Fruit fly (Drosophila melanogaster) whole organism, embryonic: ENCODE measurements around the gene Rab9.

Experiments used
- Antp ChIP-seq: fragments of 200-800 bp; sonication (Bioruptor generic); optimal IDR thresholded peaks from 3 replicates; lab custom pipeline; 2016; ENCODE audit warnings: missing biosample characterization, missing genetic modification characterization
- Atf-2 ChIP-seq: fragments of 200-800 bp; sonication (Bioruptor generic); optimal IDR thresholded peaks from 2 replicates; lab custom pipeline; 2016; ENCODE audit warnings: missing biosample characterization, missing genetic modification characterization
- Awh ChIP-seq: fragments of 200-800 bp; sonication (Bioruptor generic); IDR thresholded peaks from 2 replicates; pipeline ENCODE4, ENCODE4 v1.3.6; 2022; ENCODE audit warnings: missing biosample characterization, missing genetic modification characterization
- CG1024 ChIP-seq: fragments of 200-800 bp; sonication (Bioruptor generic); IDR thresholded peaks from 2 replicates; pipeline ENCODE4 v1.3.6; 2022; ENCODE audit warnings: missing biosample characterization, missing genetic modification characterization
- CG11723 ChIP-seq: fragments of 200-800 bp; sonication (Bioruptor generic); optimal IDR thresholded peaks from 2 replicates; lab custom pipeline; 2017; ENCODE audit warnings: missing biosample characterization, mild to moderate bottlenecking, missing genetic modification characterization
- CG13296 ChIP-seq: fragments of 200-800 bp; sonication (Bioruptor generic); optimal IDR thresholded peaks from 3 replicates; lab custom pipeline; 2018; ENCODE audit warnings: missing biosample characterization, mild to moderate bottlenecking, missing genetic modification characterization
- CG15696 ChIP-seq: fragments of 200-800 bp; sonication (Bioruptor generic); optimal IDR thresholded peaks from 2 replicates; lab custom pipeline; 2019; ENCODE audit warnings: missing biosample characterization, mild to moderate bottlenecking, missing genetic modification characterization, moderate library complexity
- CG17359 ChIP-seq: fragments of 200-800 bp; sonication (Bioruptor generic); optimal IDR thresholded peaks from 3 replicates; lab custom pipeline; 2018; ENCODE audit warnings: missing biosample characterization, mild to moderate bottlenecking, missing genetic modification characterization, moderate library complexity
- CG17912 ChIP-seq: fragments of 200-800 bp; sonication (Bioruptor generic); optimal IDR thresholded peaks from 2 replicates; lab custom pipeline; 2018; ENCODE audit warnings: missing biosample characterization, mild to moderate bottlenecking, missing genetic modification characterization
- CG18619 ChIP-seq: fragments of 200-800 bp; sonication (Bioruptor generic); optimal IDR thresholded peaks from 3 replicates; lab custom pipeline; 2017; ENCODE audit warnings: missing biosample characterization, mild to moderate bottlenecking, missing genetic modification characterization
- CG6854 ChIP-seq: fragments of 200-800 bp; sonication (Bioruptor generic); optimal IDR thresholded peaks from 3 replicates; lab custom pipeline; 2017; ENCODE audit warnings: missing biosample characterization, mild to moderate bottlenecking, missing genetic modification characterization
- CG7745 ChIP-seq: fragments of 200-800 bp; sonication (Bioruptor generic); optimal IDR thresholded peaks from 2 replicates; lab custom pipeline; 2018; ENCODE audit warnings: missing biosample characterization, mild to moderate bottlenecking, missing genetic modification characterization, moderate library complexity
- CG8290 ChIP-seq, 3 experiments: fragments of 200-800 bp; sonication (Bioruptor generic); optimal IDR thresholded peaks; 2 replicates each; lab custom pipeline; 2016 to 2019; ENCODE audit warnings: missing biosample characterization in 3 of 3, missing genetic modification characterization in 3 of 3, mild to moderate bottlenecking in 2 of 3, moderate library complexity in 1 of 3
- CTCF ChIP-seq: fragments of 200-800 bp; sonication (Bioruptor generic); optimal IDR thresholded peaks from 2 replicates; lab custom pipeline; 2017; ENCODE audit warnings: missing biosample characterization, mild to moderate bottlenecking, missing genetic modification characterization, moderate library complexity
- Dip3 ChIP-seq: fragments of 200-800 bp; sonication (Bioruptor generic); optimal IDR thresholded peaks from 3 replicates; lab custom pipeline; 2016; ENCODE audit warnings: missing biosample characterization, missing genetic modification characterization
- Doc3 ChIP-seq: fragments of 200-800 bp; sonication (Bioruptor generic); IDR thresholded peaks from 3 replicates; pipeline ENCODE4 v1.3.6; 2022; ENCODE audit warnings: missing biosample characterization, missing genetic modification characterization; ENCODE audit not compliant: partially characterized antibody
- Drgx ChIP-seq: fragments of 200-800 bp; sonication (Bioruptor generic); IDR thresholded peaks from 2 replicates; pipeline ENCODE4 v1.3.6; 2022; ENCODE audit warnings: missing biosample characterization, missing genetic modification characterization
- Eip74EF ChIP-seq, 2 experiments: fragments of 200-800 bp in 1 of 2; fragments of >200 bp in 1 of 2; sonication (Bioruptor generic) in 1 of 2; optimal IDR thresholded peaks; 2 replicates each; lab custom pipeline; 2017 to 2019; ENCODE audit warnings: missing biosample characterization in 2 of 2, missing genetic modification characterization in 2 of 2, mild to moderate bottlenecking in 1 of 2, moderate library complexity in 1 of 2
- Hand ChIP-seq: fragments of 200-800 bp; sonication (Bioruptor generic); optimal IDR thresholded peaks from 2 replicates; lab custom pipeline; 2017; ENCODE audit warnings: mild to moderate bottlenecking, missing biosample characterization, missing genetic modification reagents, missing genetic modification characterization
- HmgD ChIP-seq: fragments of 200-800 bp; sonication (Bioruptor generic); optimal IDR thresholded peaks from 3 replicates; lab custom pipeline; 2016; ENCODE audit warnings: missing biosample characterization, missing genetic modification characterization
- Hmr ChIP-seq: fragments of 200-800 bp; sonication (Bioruptor generic); optimal IDR thresholded peaks from 3 replicates; lab custom pipeline; 2017; ENCODE audit warnings: mild to moderate bottlenecking, missing biosample characterization, missing genetic modification reagents, missing genetic modification characterization
- Hr51 ChIP-seq, 2 experiments: fragments of 200-800 bp; sonication (Bioruptor generic); optimal IDR thresholded peaks; 2 replicates in 1 of 2; 3 replicates in 1 of 2; lab custom pipeline; 2016 to 2018; ENCODE audit warnings: missing biosample characterization in 2 of 2, missing genetic modification characterization in 2 of 2, mild to moderate bottlenecking in 1 of 2, moderate library complexity in 1 of 2
- Mrtf ChIP-seq: fragments of 200-800 bp; sonication (Bioruptor generic); IDR thresholded peaks from 3 replicates; pipeline ENCODE4 v1.3.6; 2022; ENCODE audit warnings: missing biosample characterization, missing genetic modification characterization
- Opbp ChIP-seq: fragments of 200-800 bp; sonication (Bioruptor generic); IDR thresholded peaks from 3 replicates; pipeline ENCODE4 v1.3.6; 2022; ENCODE audit warnings: missing biosample characterization, missing genetic modification characterization; ENCODE audit not compliant: partially characterized antibody
- Pdp1 ChIP-seq, 2 experiments: fragments of 200-800 bp; sonication (Bioruptor generic); optimal IDR thresholded peaks; 3 replicates each; lab custom pipeline; 2016; ENCODE audit warnings: missing biosample characterization in 2 of 2, missing genetic modification characterization in 2 of 2, mild to moderate bottlenecking in 1 of 2, moderate library complexity in 1 of 2
- Six4 ChIP-seq: fragments of 200-800 bp; sonication (Bioruptor generic); optimal IDR thresholded peaks from 2 replicates; lab custom pipeline; 2016; ENCODE audit warnings: missing biosample characterization, missing genetic modification characterization
- Sox102F ChIP-seq: fragments of 200-800 bp; sonication (Bioruptor generic); optimal IDR thresholded peaks from 2 replicates; lab custom pipeline; 2018; ENCODE audit warnings: missing biosample characterization, mild to moderate bottlenecking, missing genetic modification characterization, moderate library complexity
- Ssrp ChIP-seq: fragments of 200-800 bp; sonication (Bioruptor generic); optimal IDR thresholded peaks from 2 replicates; lab custom pipeline; 2018; ENCODE audit warnings: missing biosample characterization, mild to moderate bottlenecking, missing genetic modification characterization, moderate library complexity
- dpn ChIP-seq, 2 experiments: fragments of 200-800 bp; sonication (Bioruptor generic); optimal IDR thresholded peaks; 3 replicates each; lab custom pipeline; 2016; ENCODE audit warnings: missing biosample characterization in 2 of 2, missing genetic modification characterization in 2 of 2
- ems ChIP-seq: fragments of 200-800 bp; sonication (Bioruptor generic); optimal IDR thresholded peaks from 3 replicates; lab custom pipeline; 2016; ENCODE audit warnings: missing biosample characterization, missing genetic modification characterization
- fd64A ChIP-seq: fragments of 200-800 bp; sonication (Bioruptor generic); optimal IDR thresholded peaks from 3 replicates; lab custom pipeline; 2018; ENCODE audit warnings: missing biosample characterization, mild to moderate bottlenecking, missing genetic modification characterization
- h ChIP-seq: fragments of >200 bp; optimal IDR thresholded peaks from 2 replicates; lab custom pipeline; 2017
- hbn ChIP-seq: fragments of 200-800 bp; sonication (Bioruptor generic); IDR thresholded peaks from 2 replicates; pipeline ENCODE4 v1.3.6; 2022; ENCODE audit warnings: missing biosample characterization, missing genetic modification characterization; ENCODE audit not compliant: partially characterized antibody
- her ChIP-seq: fragments of 200-800 bp; sonication (Bioruptor generic); optimal IDR thresholded peaks from 2 replicates; lab custom pipeline; 2016; ENCODE audit warnings: missing biosample characterization, missing genetic modification characterization
- hkb ChIP-seq, 2 experiments: fragments of 200-800 bp in 1 of 2; fragments of >200 bp in 1 of 2; sonication (Bioruptor generic) in 1 of 2; IDR thresholded peaks in 1 of 2; optimal IDR thresholded peaks in 1 of 2; 2 replicates each; pipeline versions ENCODE4 v1.3.6 to Lab custom; 2017 to 2022; ENCODE audit warnings: missing biosample characterization in 1 of 2, missing genetic modification characterization in 1 of 2
- ken ChIP-seq: fragments of 200-800 bp; sonication (Bioruptor generic); IDR thresholded peaks from 3 replicates; pipeline ENCODE4 v1.3.6; 2022; ENCODE audit warnings: missing biosample characterization, missing genetic modification characterization
- knrl ChIP-seq: fragments of 200-800 bp; sonication (Bioruptor generic); IDR thresholded peaks from 3 replicates; pipeline ENCODE4 v1.3.6; 2022; ENCODE audit warnings: missing biosample characterization, missing genetic modification characterization; ENCODE audit not compliant: partially characterized antibody
- lbe ChIP-seq: fragments of 200-800 bp; sonication (Bioruptor generic); optimal IDR thresholded peaks from 2 replicates; lab custom pipeline; 2016; ENCODE audit warnings: missing biosample characterization, mild to moderate bottlenecking, missing genetic modification characterization
- phol ChIP-seq: fragments of 200-800 bp; sonication (Bioruptor generic); optimal IDR thresholded peaks from 3 replicates; lab custom pipeline; 2018; ENCODE audit warnings: missing biosample characterization, mild to moderate bottlenecking, missing genetic modification characterization, moderate library complexity
- pita ChIP-seq: fragments of 200-800 bp; sonication (Bioruptor generic); optimal IDR thresholded peaks from 2 replicates; lab custom pipeline; 2017; ENCODE audit warnings: missing biosample characterization, mild to moderate bottlenecking, missing genetic modification characterization
- sens ChIP-seq: fragments of 200-800 bp; sonication (Bioruptor generic); peaks from one replicate; lab custom pipeline; 2016; ENCODE audit warnings: missing biosample characterization, missing genetic modification characterization
- sens-2 ChIP-seq: fragments of 200-800 bp; sonication (Bioruptor generic); IDR thresholded peaks from 2 replicates; pipeline ENCODE4 v1.3.6; 2022; ENCODE audit warnings: missing biosample characterization, missing genetic modification characterization
- so ChIP-seq: fragments of 200-800 bp; sonication (Bioruptor generic); IDR thresholded peaks from 3 replicates; pipeline ENCODE4 v1.3.6; 2022; ENCODE audit warnings: missing biosample characterization, missing genetic modification characterization
- sob ChIP-seq: fragments of 200-800 bp; sonication (Bioruptor generic); IDR thresholded peaks from 2 replicates; pipeline ENCODE4 v1.3.6; 2022; ENCODE audit warnings: missing biosample characterization, missing genetic modification characterization
- stc ChIP-seq: fragments of 200-800 bp; sonication (Bioruptor generic); IDR thresholded peaks from 2 replicates; pipeline ENCODE4 v1.3.6; 2022; ENCODE audit warnings: missing biosample characterization, missing genetic modification characterization
- vvl ChIP-seq: fragments of 200-800 bp; sonication (Bioruptor generic); IDR thresholded peaks from 2 replicates; pipeline ENCODE4 v1.3.6; 2022; ENCODE audit warnings: missing biosample characterization, missing genetic modification characterization

Rab9 gene

dm6 chr2L:19452535-19453317 is 20.4 kb downstream of the Rab9 start (continued):
- TF ChIP-seq ems (GFP tag; lab: Kevin White, UChicago) (peak; percentile 1), lbe (GFP tag; lab: Kevin White, UChicago) (no peak), CG11723 (peak; percentile 3), ken (GFP tag; lab: Robert Waterston, UW) (0 out of 3 replicates have a peak, but pooled peaks have one; percentile 52), CTCF (GFP tag; lab: Kevin White, UChicago) (peak; percentile 26), Atf-2 (no peak), sens (GFP tag; lab: Kevin White, UChicago) (peak; percentile 74), so (GFP tag; lab: Robert Waterston, UW) (no peak), HmgD (GFP tag; lab: Kevin White, UChicago) (no peak), stc (GFP tag; lab: Robert Waterston, UW) (no peak), h (lab: Kevin White, UChicago) (no peak), sens-2 (GFP tag; lab: Robert Waterston, UW) (no peak), Dip3 (GFP tag; lab: Kevin White, UChicago) (peak; percentile 34), Six4 (peak; percentile 27), phol (peak; percentile 78), Eip74EF (GFP tag; optimal IDR thresholded peaks at IDR 0.05; lab: Kevin White, UChicago) (no peak), Antp (GFP tag; lab: Kevin White, UChicago) (peak; percentile 1), her (peak; percentile 0), Sox102F (GFP tag; lab: Kevin White, UChicago) (peak; percentile 24), CG1024 (GFP tag; lab: Robert Waterston, UW) (0 out of 2 replicates have a peak, but pooled peaks have one; percentile 2), fd64A (GFP tag; lab: Kevin White, UChicago) (no peak), CG7745 (tag; lab: Kevin White, UChicago) (no peak), CG17912 (GFP tag; lab: Kevin White, UChicago) (no peak), Hand (GFP tag; lab: Kevin White, UChicago) (no peak), CG6854 (GFP tag; lab: Kevin White, UChicago) (no peak), hkb (optimal IDR thresholded peaks at IDR 0.05; lab: Kevin White, UChicago) (no peak), hkb (GFP tag; IDR thresholded peaks at IDR 0.05; lab: Robert Waterston, UW) (peak; percentile 24; the same call in 1 of the 2 replicates), Hmr (GFP tag; lab: Kevin White, UChicago) (no peak), Pdp1 (GFP tag; optimal IDR thresholded peaks at IDR 0.05; lab: Kevin White, UChicago) (peak; percentile 22 to 51), Doc3 (GFP tag; lab: Robert Waterston, UW) (no peak), Hr51 (GFP tag; optimal IDR thresholded peaks at IDR 0.05; lab: Kevin White, UChicago) (peak in 1 of 2 experiments; percentile 20), vvl (GFP tag; lab: Robert Waterston, UW) (0 out of 2 replicates have a peak, but pooled peaks have one; percentile 30), knrl (peak; percentile 17; the same call in 1 of the 3 replicates), CG18619 (GFP tag; lab: Kevin White, UChicago) (no peak), Mrtf (GFP tag; lab: Robert Waterston, UW) (no peak), dpn (GFP tag; optimal IDR thresholded peaks at IDR 0.05; lab: Kevin White, UChicago) (peak; percentile 17 to 38), Awh (no peak), pita (GFP tag; lab: Kevin White, UChicago) (no peak), CG17359 (tag; lab: Kevin White, UChicago) (peak; percentile 41), CG8290 (GFP tag; optimal IDR thresholded peaks at IDR 0.05; lab: Kevin White, UChicago) (no peak), CG8290 (tag; optimal IDR thresholded peaks at IDR 0.05; lab: Kevin White, UChicago) (no peak), hbn (GFP tag; lab: Robert Waterston, UW) (no peak; the same call in 1 of the 2 replicates), Ssrp (tag; lab: Kevin White, UChicago) (peak; percentile 10), CG15696 (no peak), sob (GFP tag; lab: Robert Waterston, UW) (0 out of 2 replicates have a peak, but pooled peaks have one; percentile 29), CG13296 (GFP tag; lab: Kevin White, UChicago) (peak; percentile 2), Drgx (peak; percentile 60), Opbp (GFP tag; lab: Robert Waterston, UW) (no peak; the same call in 1 of the 3 replicates)
- TF ChIP-seq, all 482 proteins: peak for 107
